Fruit fly (Drosophila melanogaster) whole organism, pupa: ENCODE results near the gene mew.
A peak's percentile ranks its signal among the peaks of the same experiment; 100 is the strongest.

Experiments used
- CG10348 ChIP-seq: fragments of 200-800 bp; sonication (Bioruptor generic); IDR thresholded peaks from 2 replicates; pipeline ENCODE4 v1.3.6; 2022; ENCODE audit warnings: missing biosample characterization, missing genetic modification characterization
- CG12605 ChIP-seq: fragments of 200-800 bp; sonication (Bioruptor generic); IDR thresholded peaks from 2 replicates; pipeline ENCODE4 v1.3.6; 2022; ENCODE audit warnings: missing biosample characterization, missing genetic modification characterization
- CG13204 ChIP-seq: fragments of 200-800 bp; sonication (Bioruptor generic); optimal IDR thresholded peaks from 2 replicates; lab custom pipeline; 2018; ENCODE audit warnings: missing biosample characterization, mild to moderate bottlenecking, missing genetic modification characterization, moderate library complexity
- CG14655 ChIP-seq: fragments of 200-800 bp; sonication (Bioruptor generic); optimal IDR thresholded peaks from 3 replicates; lab custom pipeline; 2017; ENCODE audit warnings: mild to moderate bottlenecking, missing biosample characterization, missing genetic modification reagents, missing genetic modification characterization
- CG15710 ChIP-seq: fragments of 200-800 bp; sonication (Bioruptor generic); optimal IDR thresholded peaks from 2 replicates; lab custom pipeline; 2018; ENCODE audit warnings: missing biosample characterization, mild to moderate bottlenecking, missing genetic modification characterization, moderate library complexity
- CG17806 ChIP-seq: fragments of 200-800 bp; sonication (Bioruptor generic); optimal IDR thresholded peaks from 2 replicates; lab custom pipeline; 2018; ENCODE audit warnings: missing biosample characterization, mild to moderate bottlenecking, missing genetic modification characterization, moderate library complexity
- CG32121 ChIP-seq: fragments of 200-800 bp; sonication (Bioruptor generic); IDR thresholded peaks from 2 replicates; pipeline ENCODE4 v1.3.6; 2022; ENCODE audit warnings: missing biosample characterization, missing genetic modification characterization
- CG34367 ChIP-seq: fragments of 200-800 bp; sonication (Bioruptor generic); optimal IDR thresholded peaks from 2 replicates; lab custom pipeline; 2018; ENCODE audit warnings: missing biosample characterization, mild to moderate bottlenecking, missing genetic modification characterization
- CG4496 ChIP-seq: fragments of 200-800 bp; sonication (Bioruptor generic); IDR thresholded peaks from 3 replicates; pipeline ENCODE4 v1.3.6; 2022; ENCODE audit warnings: missing biosample characterization, missing genetic modification characterization
- CG8159 ChIP-seq: fragments of 200-800 bp; sonication (Bioruptor generic); optimal IDR thresholded peaks from 3 replicates; lab custom pipeline; 2018; ENCODE audit warnings: missing biosample characterization, mild to moderate bottlenecking, missing genetic modification characterization, moderate library complexity
- CG8301 ChIP-seq: fragments of 200-800 bp; sonication (Bioruptor generic); optimal IDR thresholded peaks from 2 replicates; lab custom pipeline; 2018; ENCODE audit warnings: missing biosample characterization, mild to moderate bottlenecking, missing genetic modification characterization
- CG9948 ChIP-seq: fragments of 200-800 bp; sonication (Bioruptor generic); optimal IDR thresholded peaks from 2 replicates; lab custom pipeline; 2018; ENCODE audit warnings: missing biosample characterization, mild to moderate bottlenecking, missing genetic modification characterization, moderate library complexity
- D1 ChIP-seq: fragments of 200-800 bp; sonication (Bioruptor generic); optimal IDR thresholded peaks from 2 replicates; lab custom pipeline; 2018; ENCODE audit warnings: missing biosample characterization, mild to moderate bottlenecking, missing genetic modification characterization, moderate library complexity
- EcR ChIP-seq: fragments of 200-800 bp; sonication (Bioruptor generic); optimal IDR thresholded peaks from 3 replicates; lab custom pipeline; 2019; ENCODE audit warnings: missing biosample characterization, missing genetic modification characterization, mild to moderate bottlenecking, moderate library complexity, missing genetic modification reagents
- Ets98B ChIP-seq: fragments of 200-800 bp; sonication (Bioruptor generic); IDR thresholded peaks from 2 replicates; pipeline ENCODE4 v1.3.6; 2022; ENCODE audit warnings: missing biosample characterization, missing genetic modification characterization
- Pif1A ChIP-seq: fragments of 200-800 bp; sonication (Bioruptor generic); optimal IDR thresholded peaks from 3 replicates; lab custom pipeline; 2016; ENCODE audit warnings: missing biosample characterization, missing genetic modification characterization
- Pif1B ChIP-seq: fragments of 200-800 bp; sonication (Bioruptor generic); optimal IDR thresholded peaks from 3 replicates; lab custom pipeline; 2016; ENCODE audit warnings: missing biosample characterization, missing genetic modification characterization
- Snoo ChIP-seq: fragments of 200-800 bp; sonication (Bioruptor generic); optimal IDR thresholded peaks from 3 replicates; lab custom pipeline; 2017; ENCODE audit warnings: missing biosample characterization, mild to moderate bottlenecking, missing genetic modification characterization, inconsistent platforms
- fd96Ca ChIP-seq: fragments of 200-800 bp; sonication (Bioruptor generic); IDR thresholded peaks from 3 replicates; pipeline ENCODE4 v1.3.6; 2022; ENCODE audit warnings: missing biosample characterization, missing genetic modification characterization
- gl ChIP-seq: fragments of 200-800 bp; sonication (Bioruptor generic); optimal IDR thresholded peaks from 2 replicates; lab custom pipeline; 2018; ENCODE audit warnings: missing biosample characterization, mild to moderate bottlenecking, missing genetic modification characterization
- rn ChIP-seq: fragments of 200-800 bp; sonication (Bioruptor generic); IDR thresholded peaks from 2 replicates; pipeline ENCODE4 v1.3.6; 2022; ENCODE audit warnings: missing biosample characterization, missing genetic modification characterization

Gene mew

dm6 chrX:13236516-13237245, 21.6 kb downstream of the mew start, which contains the start of gene CG32639:
Gene CG32639, minus strand, starts transcription at chrX:13236566.
- TF ChIP-seq D1 (tag; lab: Kevin White, UChicago) (no peak), CG9948 (no peak), gl (tag; lab: Kevin White, UChicago) (no peak), Pif1B (no peak), CG14655 (GFP tag; lab: Kevin White, UChicago) (no peak), fd96Ca (GFP tag; lab: Robert Waterston, UW) (no peak), CG8301 (tag; lab: Kevin White, UChicago) (no peak), Pif1A (GFP tag; lab: Kevin White, UChicago) (no peak), CG13204 (no peak), CG8159 (no peak), Snoo (tag; lab: Kevin White, UChicago) (no peak), CG10348 (GFP tag; lab: Robert Waterston, UW) (no peak), rn (GFP tag; lab: Robert Waterston, UW) (no peak), CG32121 (GFP tag; lab: Robert Waterston, UW) (no peak), CG4496 (GFP tag; lab: Robert Waterston, UW) (no peak), Ets98B (GFP tag; lab: Robert Waterston, UW) (no peak), CG17806 (no peak)

dm6 chrX:13234738-13235470, 23.4 kb downstream of the mew start:
- TF ChIP-seq fd96Ca (GFP tag; lab: Robert Waterston, UW) (0 out of 3 replicates have a peak, but pooled peaks have one; percentile 40), CG4496 (GFP tag; lab: Robert Waterston, UW) (peak; percentile 80), Snoo (tag; lab: Kevin White, UChicago) (peak; percentile 42), Ets98B (GFP tag; lab: Robert Waterston, UW) (peak; percentile 41; the same call in 1 of the 2 replicates), CG34367 (tag; lab: Kevin White, UChicago) (no peak), CG17806 (no peak), CG32121 (GFP tag; lab: Robert Waterston, UW) (peak; percentile 60), CG12605 (peak; percentile 56; the same call in 1 of the 2 replicates)

- peak; percentile 84 for TF ChIP-seq CG4496 (GFP tag; lab: Robert Waterston, UW)
- TF ChIP-seq CG9948 = peak; percentile 81
- peak; percentile 81 for TF ChIP-seq Pif1B
- TF ChIP-seq rn (GFP tag; lab: Robert Waterston, UW) = no peak
- TF ChIP-seq Snoo (tag; lab: Kevin White, UChicago) = peak; percentile 61
- peak; percentile 91 for TF ChIP-seq CG15710 (tag; lab: Kevin White, UChicago)
- TF ChIP-seq fd96Ca (GFP tag; lab: Robert Waterston, UW) = peak; percentile 11; the same call in 1 of the 3 replicates
- peak; percentile 69 for TF ChIP-seq D1 (tag; lab: Kevin White, UChicago)
- TF ChIP-seq CG8301 (tag; lab: Kevin White, UChicago) = peak; percentile 67
- TF ChIP-seq CG12605 = peak; percentile 25
- peak; percentile 32; the same call in 1 of the 2 replicates for TF ChIP-seq CG32121 (GFP tag; lab: Robert Waterston, UW)
- TF ChIP-seq CG34367 (tag; lab: Kevin White, UChicago) = peak; percentile 67
- peak; percentile 79 for TF ChIP-seq CG13204
- peak; percentile 80 for TF ChIP-seq EcR (GFP tag; lab: Kevin White, UChicago)
- TF ChIP-seq CG17806 = peak; percentile 69
- peak; percentile 85 for TF ChIP-seq Pif1A (GFP tag; lab: Kevin White, UChicago)
- TF ChIP-seq CG8159 = peak; percentile 90
- no peak for TF ChIP-seq CG10348 (GFP tag; lab: Robert Waterston, UW)
- peak; percentile 51; the same call in 1 of the 2 replicates for TF ChIP-seq Ets98B (GFP tag; lab: Robert Waterston, UW)
- TF ChIP-seq gl (tag; lab: Kevin White, UChicago) = peak; percentile 77
- peak; percentile 83 for TF ChIP-seq CG14655 (GFP tag; lab: Kevin White, UChicago)
Observed at dm6 chrX:13233811-13234737, 24.2 kb downstream of the mew start.

dm6 chrX:13232406-13233195, 25.7 kb downstream of the mew start:
- TF ChIP-seq EcR (GFP tag; lab: Kevin White, UChicago) = no peak
- no peak for TF ChIP-seq CG9948
- no peak for TF ChIP-seq Pif1B
- peak; percentile 68 for TF ChIP-seq Ets98B (GFP tag; lab: Robert Waterston, UW)
- TF ChIP-seq D1 (tag; lab: Kevin White, UChicago) = no peak
- peak; percentile 71; the same call in 1 of the 2 replicates for TF ChIP-seq rn (GFP tag; lab: Robert Waterston, UW)
- peak; percentile 78 for TF ChIP-seq fd96Ca (GFP tag; lab: Robert Waterston, UW)
- peak; percentile 73 for TF ChIP-seq CG4496 (GFP tag; lab: Robert Waterston, UW)
- TF ChIP-seq CG17806 = no peak
- TF ChIP-seq Snoo (tag; lab: Kevin White, UChicago) = no peak
- TF ChIP-seq CG15710 (tag; lab: Kevin White, UChicago) = peak; percentile 5
- TF ChIP-seq CG14655 (GFP tag; lab: Kevin White, UChicago) = peak; percentile 44
- no peak for TF ChIP-seq CG8159
- peak; percentile 30 for TF ChIP-seq CG8301 (tag; lab: Kevin White, UChicago)
- TF ChIP-seq Pif1A (GFP tag; lab: Kevin White, UChicago) = peak; percentile 25
- TF ChIP-seq CG13204 = no peak
- no peak for TF ChIP-seq CG12605
- TF ChIP-seq CG10348 (GFP tag; lab: Robert Waterston, UW) = no peak
- no peak for TF ChIP-seq CG34367 (tag; lab: Kevin White, UChicago)
- TF ChIP-seq CG32121 (GFP tag; lab: Robert Waterston, UW) = peak; percentile 70
- no peak for TF ChIP-seq gl (tag; lab: Kevin White, UChicago)
- TF ChIP-seq, all 21 proteins: peak for 9
